Fruit fly (Drosophila melanogaster) whole organism, embryonic: ENCODE measurements around the gene Gycbeta100B.
A peak's percentile ranks its signal among the peaks of the same experiment; 100 is the strongest.

Experiments used
- Ada2b ChIP-seq: fragments of 200-800 bp; sonication (Bioruptor generic); IDR thresholded peaks from 2 replicates; pipeline ENCODE4 v1.3.6; 2022; ENCODE audit warnings: missing biosample characterization, missing genetic modification characterization
- Asciz ChIP-seq: fragments of 200-800 bp; sonication (Bioruptor generic); optimal IDR thresholded peaks from 2 replicates; lab custom pipeline; 2017; ENCODE audit warnings: missing biosample characterization, mild to moderate bottlenecking, missing genetic modification characterization, missing genetic modification reagents
- Bgb ChIP-seq: fragments of 200-800 bp; sonication (Bioruptor generic); IDR thresholded peaks from 2 replicates; pipeline ENCODE4 v1.3.6; 2022; ENCODE audit warnings: missing biosample characterization, missing genetic modification characterization; ENCODE audit not compliant: partially characterized antibody
- CG1024 ChIP-seq: fragments of 200-800 bp; sonication (Bioruptor generic); IDR thresholded peaks from 2 replicates; pipeline ENCODE4 v1.3.6; 2022; ENCODE audit warnings: missing biosample characterization, missing genetic modification characterization
- CG11723 ChIP-seq: fragments of 200-800 bp; sonication (Bioruptor generic); optimal IDR thresholded peaks from 2 replicates; lab custom pipeline; 2017; ENCODE audit warnings: missing biosample characterization, mild to moderate bottlenecking, missing genetic modification characterization
- CG16863 ChIP-seq: fragments of 200-800 bp; sonication (Bioruptor generic); optimal IDR thresholded peaks from 3 replicates; lab custom pipeline; 2016; ENCODE audit warnings: missing biosample characterization, missing genetic modification characterization
- CG17186 ChIP-seq: fragments of 200-800 bp; sonication (Bioruptor generic); optimal IDR thresholded peaks from 3 replicates; lab custom pipeline; 2017; ENCODE audit warnings: missing biosample characterization, missing genetic modification reagents, missing genetic modification characterization
- CG17385 ChIP-seq: fragments of 200-800 bp; sonication (Bioruptor generic); optimal IDR thresholded peaks from 3 replicates; lab custom pipeline; 2018; ENCODE audit warnings: missing biosample characterization, mild to moderate bottlenecking, missing genetic modification characterization
- CG17612 ChIP-seq: fragments of 200-800 bp; sonication (Bioruptor generic); IDR thresholded peaks from 2 replicates; pipeline ENCODE4 v1.3.6; 2022; ENCODE audit warnings: missing biosample characterization, missing genetic modification characterization
- CG2202 ChIP-seq: fragments of 200-800 bp; sonication (Bioruptor generic); optimal IDR thresholded peaks from 2 replicates; lab custom pipeline; 2018; ENCODE audit warnings: missing biosample characterization, mild to moderate bottlenecking, missing genetic modification characterization
- CG31224 ChIP-seq: fragments of 200-800 bp; sonication (Bioruptor generic); IDR thresholded peaks from 2 replicates; pipeline ENCODE4 v1.3.6; 2022; ENCODE audit warnings: missing biosample characterization, missing genetic modification characterization
- CG31365 ChIP-seq: fragments of 200-800 bp; sonication (Bioruptor generic); optimal IDR thresholded peaks from 2 replicates; lab custom pipeline; 2018; ENCODE audit warnings: missing biosample characterization, mild to moderate bottlenecking, missing genetic modification characterization
- CG3995 ChIP-seq: fragments of 200-800 bp; sonication (Bioruptor generic); optimal IDR thresholded peaks from 3 replicates; lab custom pipeline; 2016; ENCODE audit warnings: missing biosample characterization, missing genetic modification characterization
- CG6654 ChIP-seq: fragments of 200-800 bp; sonication (Bioruptor generic); optimal IDR thresholded peaks from 2 replicates; lab custom pipeline; 2017; ENCODE audit warnings: missing biosample characterization, mild to moderate bottlenecking, missing genetic modification characterization
- CG6813 ChIP-seq: fragments of 200-800 bp; sonication (Bioruptor generic); optimal IDR thresholded peaks from 2 replicates; lab custom pipeline; 2017; ENCODE audit warnings: missing biosample characterization, missing genetic modification characterization, mild to moderate bottlenecking, moderate library complexity, missing genetic modification reagents
- CG6854 ChIP-seq: fragments of 200-800 bp; sonication (Bioruptor generic); optimal IDR thresholded peaks from 3 replicates; lab custom pipeline; 2017; ENCODE audit warnings: missing biosample characterization, mild to moderate bottlenecking, missing genetic modification characterization
- CG7928 ChIP-seq: fragments of 200-800 bp; sonication (Bioruptor generic); optimal IDR thresholded peaks from 2 replicates; lab custom pipeline; 2017; ENCODE audit warnings: missing biosample characterization, mild to moderate bottlenecking, missing genetic modification characterization
- CG8290 ChIP-seq, 3 experiments: fragments of 200-800 bp; sonication (Bioruptor generic); optimal IDR thresholded peaks; 2 replicates each; lab custom pipeline; 2016 to 2019; ENCODE audit warnings: missing biosample characterization in 3 of 3, missing genetic modification characterization in 3 of 3, mild to moderate bottlenecking in 2 of 3, moderate library complexity in 1 of 3
- CG9437 ChIP-seq: fragments of 200-800 bp; sonication (Bioruptor generic); optimal IDR thresholded peaks from 2 replicates; lab custom pipeline; 2018; ENCODE audit warnings: missing biosample characterization, mild to moderate bottlenecking, missing genetic modification characterization
- CG9609 ChIP-seq: fragments of 200-800 bp; sonication (Bioruptor generic); optimal IDR thresholded peaks from 3 replicates; lab custom pipeline; 2016; ENCODE audit warnings: missing biosample characterization, missing genetic modification characterization
- Drgx ChIP-seq: fragments of 200-800 bp; sonication (Bioruptor generic); IDR thresholded peaks from 2 replicates; pipeline ENCODE4 v1.3.6; 2022; ENCODE audit warnings: missing biosample characterization, missing genetic modification characterization
- HLH3B ChIP-seq: fragments of 200-800 bp; sonication (Bioruptor generic); IDR thresholded peaks from 2 replicates; pipeline ENCODE4 v1.3.6; 2022; ENCODE audit warnings: missing biosample characterization, missing genetic modification characterization
- Hmx ChIP-seq: fragments of 200-800 bp; sonication (Bioruptor generic); optimal IDR thresholded peaks from 2 replicates; lab custom pipeline; 2016; ENCODE audit warnings: missing biosample characterization, missing genetic modification characterization
- Med ChIP-seq: fragments of 200-800 bp; sonication (Bioruptor generic); peaks from one replicate; lab custom pipeline; 2016; ENCODE audit warnings: missing biosample characterization, missing genetic modification characterization, mild to moderate bottlenecking, inconsistent platforms, moderate library complexity
- Myb ChIP-seq: fragments of 200-800 bp; sonication (Bioruptor generic); optimal IDR thresholded peaks from 2 replicates; lab custom pipeline; 2016; ENCODE audit warnings: missing biosample characterization, missing genetic modification characterization
- Pdp1 ChIP-seq, 2 experiments: fragments of 200-800 bp; sonication (Bioruptor generic); optimal IDR thresholded peaks; 3 replicates each; lab custom pipeline; 2016; ENCODE audit warnings: missing biosample characterization in 2 of 2, missing genetic modification characterization in 2 of 2, mild to moderate bottlenecking in 1 of 2, moderate library complexity in 1 of 2
- Sox100B ChIP-seq: fragments of 200-800 bp; sonication (Bioruptor generic); optimal IDR thresholded peaks from 3 replicates; lab custom pipeline; 2018; ENCODE audit warnings: missing biosample characterization, mild to moderate bottlenecking, missing genetic modification characterization
- Trl ChIP-seq, 3 experiments: fragments of >200 bp in 2 of 3; fragments of 200-800 bp in 1 of 3; sonication (Bioruptor generic) in 1 of 3; optimal IDR thresholded peaks; 2 replicates in 1 of 3; 3 replicates in 2 of 3; lab custom pipeline; 2016 to 2017; ENCODE audit warnings: missing biosample characterization in 1 of 3, missing genetic modification characterization in 1 of 3
- ara ChIP-seq: fragments of 200-800 bp; sonication (Bioruptor generic); IDR thresholded peaks from 2 replicates; pipeline ENCODE4 v1.3.6; 2022; ENCODE audit warnings: missing biosample characterization, missing genetic modification characterization
- cad ChIP-seq: fragments of >200 bp; optimal IDR thresholded peaks from 2 replicates; lab custom pipeline; 2017; ENCODE audit warnings: missing biosample characterization, missing genetic modification characterization
- caup ChIP-seq: fragments of 200-800 bp; sonication (Bioruptor generic); optimal IDR thresholded peaks from 3 replicates; lab custom pipeline; 2017; ENCODE audit warnings: missing biosample characterization, mild to moderate bottlenecking, missing genetic modification characterization, moderate library complexity; ENCODE audit not compliant: severe bottlenecking
- ci ChIP-seq: fragments of 200-800 bp; sonication (Bioruptor generic); IDR thresholded peaks from 3 replicates; pipeline ENCODE4 v1.3.6; 2022; ENCODE audit warnings: missing biosample characterization, missing genetic modification characterization
- crol ChIP-seq: fragments of 200-800 bp; sonication (Bioruptor generic); IDR thresholded peaks from 2 replicates; pipeline ENCODE4 v1.3.6; 2022; ENCODE audit warnings: missing biosample characterization, missing genetic modification characterization
- dpn ChIP-seq, 2 experiments: fragments of 200-800 bp; sonication (Bioruptor generic); optimal IDR thresholded peaks; 3 replicates each; lab custom pipeline; 2016; ENCODE audit warnings: missing biosample characterization in 2 of 2, missing genetic modification characterization in 2 of 2
- emc ChIP-seq: fragments of 200-800 bp; sonication (Bioruptor generic); optimal IDR thresholded peaks from 2 replicates; lab custom pipeline; 2016; ENCODE audit warnings: missing biosample characterization, missing genetic modification characterization
- en ChIP-seq: fragments of 200-800 bp; sonication (Bioruptor generic); optimal IDR thresholded peaks from 2 replicates; lab custom pipeline; 2016; ENCODE audit warnings: missing biosample characterization, missing genetic modification characterization
- fd3F ChIP-seq: fragments of 200-800 bp; sonication (Bioruptor generic); optimal IDR thresholded peaks from 2 replicates; lab custom pipeline; 2018; ENCODE audit warnings: missing biosample characterization, mild to moderate bottlenecking, missing genetic modification characterization, moderate library complexity
- gcm ChIP-seq: fragments of 200-800 bp; sonication (Bioruptor generic); optimal IDR thresholded peaks from 2 replicates; lab custom pipeline; 2019; ENCODE audit warnings: missing biosample characterization, mild to moderate bottlenecking, missing genetic modification characterization, moderate library complexity
- ham ChIP-seq: fragments of 200-800 bp; sonication (Bioruptor generic); IDR thresholded peaks from 2 replicates; pipeline ENCODE4 v1.3.6; 2022; ENCODE audit warnings: missing biosample characterization, missing genetic modification characterization
- hb ChIP-seq: fragments of 200-800 bp; sonication (Bioruptor generic); IDR thresholded peaks from 3 replicates; pipeline ENCODE4 v1.3.6; 2022; ENCODE audit warnings: missing biosample characterization, missing genetic modification characterization; ENCODE audit not compliant: partially characterized antibody
- jigr1 ChIP-seq: fragments of 200-800 bp; sonication (Bioruptor generic); IDR thresholded peaks from 3 replicates; pipeline ENCODE4 v1.3.6; 2022; ENCODE audit warnings: missing biosample characterization, missing genetic modification characterization
- onecut ChIP-seq: fragments of 200-800 bp; sonication (Bioruptor generic); IDR thresholded peaks from 2 replicates; pipeline ENCODE4 v1.3.6; 2022; ENCODE audit warnings: missing biosample characterization, missing genetic modification characterization
- p53 ChIP-seq: fragments of 200-800 bp; sonication (Bioruptor generic); optimal IDR thresholded peaks from 2 replicates; lab custom pipeline; 2016; ENCODE audit warnings: missing biosample characterization, missing genetic modification characterization
- scrt ChIP-seq: fragments of 200-800 bp; sonication (Bioruptor generic); optimal IDR thresholded peaks from 2 replicates; lab custom pipeline; 2018; ENCODE audit warnings: missing biosample characterization, mild to moderate bottlenecking, missing genetic modification characterization, moderate library complexity
- sim ChIP-seq: fragments of 200-800 bp; sonication (Bioruptor generic); IDR thresholded peaks from 2 replicates; pipeline ENCODE4 v1.3.6; 2022; ENCODE audit warnings: missing biosample characterization, missing genetic modification characterization
- tin ChIP-seq: fragments of 200-800 bp; sonication (Bioruptor generic); optimal IDR thresholded peaks from 3 replicates; lab custom pipeline; 2016; ENCODE audit warnings: missing biosample characterization, missing genetic modification characterization
- toy ChIP-seq: fragments of 200-800 bp; sonication (Bioruptor generic); IDR thresholded peaks from 2 replicates; pipeline ENCODE4 v1.3.6; 2022; ENCODE audit warnings: missing biosample characterization, missing genetic modification characterization
- trem ChIP-seq: fragments of 200-800 bp; optimal IDR thresholded peaks from 3 replicates; lab custom pipeline; 2019; ENCODE audit warnings: missing biosample characterization, mild to moderate bottlenecking, missing genetic modification characterization, moderate library complexity
- vfl ChIP-seq: fragments of 200-800 bp; sonication (Bioruptor generic); optimal IDR thresholded peaks from 2 replicates; lab custom pipeline; 2016; ENCODE audit warnings: missing biosample characterization, missing genetic modification characterization
- zen ChIP-seq: fragments of 200-800 bp; sonication (Bioruptor generic); optimal IDR thresholded peaks from 3 replicates; lab custom pipeline; 2018; ENCODE audit warnings: missing biosample characterization, mild to moderate bottlenecking, missing genetic modification characterization, moderate library complexity
- zf30C ChIP-seq: fragments of 200-800 bp; sonication (Bioruptor generic); optimal IDR thresholded peaks from 3 replicates; lab custom pipeline; 2018; ENCODE audit warnings: missing biosample characterization, mild to moderate bottlenecking, missing genetic modification characterization

Gene Gycbeta100B

dm6 chr3R:31086394-31086793 lies 47.8 kb upstream of the Gycbeta100B start (continued):
- TF ChIP-seq CG9437 (no peak), tin (GFP tag; lab: Kevin White, UChicago) (no peak), zen (tag; lab: Kevin White, UChicago) (no peak), cad (no peak), hb (GFP tag; lab: Robert Waterston, UW) (no peak), Hmx (GFP tag; lab: Kevin White, UChicago) (no peak), CG6854 (GFP tag; lab: Kevin White, UChicago) (no peak), CG31224 (GFP tag; lab: Robert Waterston, UW) (no peak), CG6654 (GFP tag; lab: Kevin White, UChicago) (no peak), onecut (GFP tag; lab: Robert Waterston, UW) (no peak), CG31365 (peak; percentile 96), Bgb (GFP tag; lab: Robert Waterston, UW) (no peak), CG3995 (GFP tag; lab: Kevin White, UChicago) (no peak), CG17186 (GFP tag; lab: Kevin White, UChicago) (no peak), sim (GFP tag; lab: Robert Waterston, UW) (no peak), Trl (optimal IDR thresholded peaks at IDR 0.05; lab: Kevin White, UChicago) (no peak), Trl (GFP tag; optimal IDR thresholded peaks at IDR 0.05; lab: Kevin White, UChicago) (no peak), p53 (GFP tag; lab: Kevin White, UChicago) (peak; percentile 15), CG1024 (GFP tag; lab: Robert Waterston, UW) (no peak), CG17612 (GFP tag; lab: Robert Waterston, UW) (0 out of 2 replicates have a peak, but pooled peaks have one; percentile 9), CG7928 (GFP tag; lab: Kevin White, UChicago) (no peak), CG2202 (tag; lab: Kevin White, UChicago) (no peak), zf30C (no peak), fd3F (GFP tag; lab: Kevin White, UChicago) (no peak), ci (GFP tag; lab: Robert Waterston, UW) (0 out of 3 replicates have a peak, but pooled peaks have one; percentile 57), CG16863 (GFP tag; lab: Kevin White, UChicago) (peak; percentile 17), ham (GFP tag; lab: Robert Waterston, UW) (no peak), Pdp1 (GFP tag; optimal IDR thresholded peaks at IDR 0.05; lab: Kevin White, UChicago) (no peak), Ada2b (GFP tag; lab: Robert Waterston, UW) (no peak), CG6813 (no peak), jigr1 (GFP tag; lab: Robert Waterston, UW) (no peak), caup (GFP tag; lab: Kevin White, UChicago) (no peak), Sox100B (GFP tag; lab: Kevin White, UChicago) (no peak), dpn (GFP tag; optimal IDR thresholded peaks at IDR 0.05; lab: Kevin White, UChicago) (peak in 1 of 2 experiments; percentile 1), Drgx (GFP tag; lab: Robert Waterston, UW) (no peak), Asciz (GFP tag; lab: Kevin White, UChicago) (no peak), CG8290 (GFP tag; optimal IDR thresholded peaks at IDR 0.05; lab: Kevin White, UChicago) (peak; percentile 57), CG8290 (tag; optimal IDR thresholded peaks at IDR 0.05; lab: Kevin White, UChicago) (peak; percentile 58 to 78), CG17385 (GFP tag; lab: Kevin White, UChicago) (no peak), ara (GFP tag; lab: Robert Waterston, UW) (no peak), vfl (GFP tag; lab: Kevin White, UChicago) (no peak), emc (no peak), Med (peak; percentile 82), HLH3B (GFP tag; lab: Robert Waterston, UW) (no peak), trem (peak; percentile 4), CG9609 (GFP tag; lab: Kevin White, UChicago) (no peak), toy (GFP tag; lab: Robert Waterston, UW) (no peak), crol (GFP tag; lab: Robert Waterston, UW) (peak; percentile 98), gcm (no peak), scrt (no peak), Myb (GFP tag; lab: Kevin White, UChicago) (peak; percentile 14), CG11723 (GFP tag; lab: Kevin White, UChicago) (no peak), en (no peak)
